Worm (Caenorhabditis elegans): ENCODE results near the gene iff-1.

Gene iff-1

DNA sequence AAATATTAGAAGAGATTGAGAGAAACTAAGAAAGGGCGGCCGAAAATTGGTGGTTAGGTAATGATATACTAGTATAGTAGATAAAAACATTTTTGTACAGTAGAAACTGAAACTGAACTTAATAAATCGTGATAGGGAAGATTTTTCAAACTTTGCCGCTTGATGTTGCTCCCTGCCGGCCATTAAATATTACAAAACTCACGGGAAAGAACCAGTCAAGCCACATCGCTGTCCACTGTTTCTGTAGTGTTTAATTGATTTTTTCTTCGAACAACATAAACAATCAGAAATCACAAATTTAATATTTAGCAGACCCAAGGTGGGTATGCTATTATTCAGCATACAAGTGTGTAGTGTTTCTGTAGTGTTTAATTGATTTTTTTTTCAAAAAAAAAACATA lies 4.1 kb upstream of the iff-1 start, which contains the start of gene T05G5.5 (continued):
- no peak for TF ChIP-seq arid-1 (GFP tag; conservative IDR thresholded peaks at IDR 0.05)
- peak; percentile 41 for TF ChIP-seq mes-2 (tag; optimal IDR thresholded peaks at IDR 0.05; ENCODE audit: poor library complexity, severe bottlenecking)
- TF ChIP-seq set-16 (GFP tag; IDR thresholded peaks at IDR 0.05): no peak
- no peak for TF ChIP-seq fos-1 (tag; optimal IDR thresholded peaks at IDR 0.05)
- TF ChIP-seq snpc-4 (tag; optimal IDR thresholded peaks at IDR 0.05): no peak
- no peak for TF ChIP-seq lin-1 (GFP tag; IDR thresholded peaks at IDR 0.05)
- TF ChIP-seq lin-13 (GFP tag; optimal IDR thresholded peaks at IDR 0.05): no peak
- TF ChIP-seq T26A8.4 (GFP tag; IDR thresholded peaks at IDR 0.05): peak; percentile 70
- TF ChIP-seq ztf-11 (tag; optimal IDR thresholded peaks at IDR 0.05): no peak
- peak; percentile 44 for TF ChIP-seq lin-38 (GFP tag; IDR thresholded peaks at IDR 0.05)
- 0 out of 2 replicates have a peak, but pooled peaks have one; percentile 33 for TF ChIP-seq dmd-8 (GFP tag; IDR thresholded peaks at IDR 0.05)

DNA sequence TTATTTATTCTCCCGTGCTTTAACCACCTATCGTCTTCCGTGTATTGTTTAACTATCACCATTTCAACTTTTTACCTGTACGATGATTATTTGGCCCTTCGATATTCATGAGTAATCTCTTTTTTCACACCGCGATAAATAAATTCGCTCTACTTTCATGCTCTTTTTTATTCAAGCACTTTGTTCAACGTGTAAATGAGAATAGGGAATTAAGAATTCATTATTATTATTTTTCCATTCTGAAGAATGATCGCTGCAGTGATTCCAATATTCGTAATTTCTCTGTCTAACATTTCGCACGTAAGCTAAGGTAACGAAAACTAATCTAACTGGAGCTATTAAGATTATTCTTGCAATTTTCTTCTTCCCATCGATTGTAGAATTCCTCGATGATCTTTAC lies 1.7 kb upstream of the iff-1 start, which contains the start of gene T05G5.4:
Gene T05G5.4 (plus strand): TSS at position 241 of the 400 bp plus-strand sequence.
- TF ChIP-seq php-3 (GFP tag; IDR thresholded peaks at IDR 0.05) (no peak), ctbp-1 (GFP tag; IDR thresholded peaks at IDR 0.05) (0 out of 2 replicates have a peak, but pooled peaks have one; percentile 12), nhr-76 (tag; optimal IDR thresholded peaks at IDR 0.05) (no peak), fkh-10 (GFP tag; optimal IDR thresholded peaks at IDR 0.05) (no peak), unc-130 (GFP tag; optimal IDR thresholded peaks at IDR 0.05) (peak; percentile 36), lin-38 (GFP tag; IDR thresholded peaks at IDR 0.05) (peak; percentile 29), lim-7 (GFP tag; IDR thresholded peaks at IDR 0.05) (0 out of 2 replicates have a peak, but pooled peaks have one; percentile 17), aly-2 (tag; optimal IDR thresholded peaks at IDR 0.05) (peak; percentile 21), lsy-2 (tag; optimal IDR thresholded peaks at IDR 0.05) (no peak), ceh-32 (tag; optimal IDR thresholded peaks at IDR 0.05; ENCODE audit: poor library complexity) (no peak), arid-1 (GFP tag; conservative IDR thresholded peaks at IDR 0.05) (0 out of 2 replicates have a peak, but pooled peaks have one; percentile 11), Y75B8A.6 (GFP tag; IDR thresholded peaks at IDR 0.05) (no peak)

DNA sequence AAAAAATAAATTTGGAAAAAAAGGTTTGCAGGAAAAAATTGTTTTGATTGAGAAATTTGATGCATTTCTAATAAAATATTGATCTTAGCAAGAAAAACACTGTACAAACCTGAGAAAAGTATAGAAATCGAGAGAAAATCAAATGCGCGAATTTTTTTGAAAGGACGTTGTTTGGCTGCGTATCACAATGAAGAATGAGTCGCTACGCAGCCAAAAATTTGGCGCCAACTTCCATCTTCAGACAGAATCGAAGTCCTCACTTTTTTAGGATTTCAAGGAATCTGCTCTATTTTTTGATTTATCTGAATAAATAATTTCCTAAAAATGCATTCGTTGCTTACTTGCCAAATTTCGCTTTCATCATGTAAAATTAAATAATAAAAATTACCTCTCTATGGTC lies 328 bp downstream of the iff-1 start:
- TF ChIP-seq mdt-29 (GFP tag; IDR thresholded peaks at IDR 0.05): no peak
- no peak for TF ChIP-seq zag-1 (tag; optimal IDR thresholded peaks at IDR 0.05)
- TF ChIP-seq ceh-44 (GFP tag; IDR thresholded peaks at IDR 0.05): no peak
- no peak for TF ChIP-seq pha-4 (GFP tag; IDR thresholded peaks at IDR 0.05)
- no peak for TF ChIP-seq pha-4 (tag; optimal IDR thresholded peaks at IDR 0.05)
- 0 out of 2 replicates have a peak, but pooled peaks have one; percentile 34 for TF ChIP-seq Y48G9A.11 (GFP tag; IDR thresholded peaks at IDR 0.05)
- TF ChIP-seq daf-19 (GFP tag; conservative IDR thresholded peaks at IDR 0.05): no peak
- peak; percentile 62 for TF ChIP-seq lin-38 (GFP tag; IDR thresholded peaks at IDR 0.05)
- no peak for TF ChIP-seq mxl-3 (GFP tag; optimal IDR thresholded peaks at IDR 0.05)
- peak; percentile 71 for TF ChIP-seq unc-130 (GFP tag; optimal IDR thresholded peaks at IDR 0.05)
- TF ChIP-seq F49E8.2 (tag; optimal IDR thresholded peaks at IDR 0.05; ENCODE audit: borderline replicate concordance): peak; percentile 35

DNA sequence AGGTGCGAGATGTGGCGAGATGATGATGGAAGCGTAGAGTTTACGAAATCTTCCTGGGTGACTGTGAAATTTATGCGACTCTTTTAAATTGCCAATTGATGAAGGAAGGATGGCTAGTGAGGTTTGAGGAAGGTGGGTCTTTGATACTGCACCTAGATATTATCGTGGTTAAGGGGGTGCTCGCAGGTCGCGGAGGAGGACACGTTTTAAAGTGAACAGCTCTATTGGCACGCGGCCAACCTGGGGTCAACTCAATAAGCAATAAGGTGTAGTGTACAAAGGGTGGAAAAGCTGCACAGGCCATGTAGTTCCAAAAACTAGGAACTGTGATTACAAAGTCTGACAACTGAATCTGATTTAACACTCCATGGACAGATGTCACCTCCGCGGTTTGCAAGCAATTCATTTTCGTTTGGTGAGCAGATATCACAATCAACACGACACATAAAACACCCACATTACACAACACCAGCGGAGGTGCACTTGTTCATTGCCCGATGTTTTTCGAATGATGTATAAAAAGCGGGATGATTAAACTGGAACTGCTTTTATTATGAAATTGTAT lies 1.6 kb downstream of the iff-1 start:
- no peak for TF ChIP-seq skn-1 (tag; optimal IDR thresholded peaks at IDR 0.05)
- TF ChIP-seq arid-1 (GFP tag; conservative IDR thresholded peaks at IDR 0.05): no peak
- TF ChIP-seq egl-43 (GFP tag; IDR thresholded peaks at IDR 0.05): no peak
- TF ChIP-seq Y5F2A.4 (GFP tag; optimal IDR thresholded peaks at IDR 0.05): no peak
- no peak for TF ChIP-seq unc-39 (tag; optimal IDR thresholded peaks at IDR 0.05)
- TF ChIP-seq unc-62 (GFP tag; optimal IDR thresholded peaks at IDR 0.05 in 1 of 2): peak in 1 of 2 experiments; percentile 65
- no peak for TF ChIP-seq unc-62 (tag; optimal IDR thresholded peaks at IDR 0.05)
- TF ChIP-seq duxl-1 (tag; optimal IDR thresholded peaks at IDR 0.05; ENCODE audit: poor library complexity): no peak
- no peak for TF ChIP-seq hlh-30 (tag; optimal IDR thresholded peaks at IDR 0.05; ENCODE audit: insufficient read depth)
- TF ChIP-seq F49E8.2 (tag; optimal IDR thresholded peaks at IDR 0.05; ENCODE audit: borderline replicate concordance): peak; percentile 40
- TF ChIP-seq aha-1 (tag): no peak
- peak; percentile 38; the same call in 1 of the 2 replicates for TF ChIP-seq lin-1 (GFP tag; IDR thresholded peaks at IDR 0.05)
- no peak for TF ChIP-seq zfp-2 (tag; optimal IDR thresholded peaks at IDR 0.05)
- no peak for TF ChIP-seq zip-2 (tag; optimal IDR thresholded peaks at IDR 0.05)
- TF ChIP-seq ceh-44 (GFP tag; IDR thresholded peaks at IDR 0.05): no peak
- TF ChIP-seq gei-8 (GFP tag; optimal IDR thresholded peaks at IDR 0.05): no peak
- 0 out of 4 replicates have a peak, but pooled peaks of 1 of the 2 experiments have one; percentile 28 for TF ChIP-seq madf-5 (GFP tag; IDR thresholded peaks at IDR 0.05)
- TF ChIP-seq lin-29 (GFP tag; IDR thresholded peaks at IDR 0.05): no peak
- TF ChIP-seq dmd-6 (GFP tag; IDR thresholded peaks at IDR 0.05): no peak
- TF ChIP-seq lin-38 (GFP tag; IDR thresholded peaks at IDR 0.05): peak; percentile 49
- no peak for TF ChIP-seq lim-7 (GFP tag; IDR thresholded peaks at IDR 0.05)
- TF ChIP-seq dmd-8 (GFP tag; IDR thresholded peaks at IDR 0.05): no peak
- TF ChIP-seq aly-2 (tag; optimal IDR thresholded peaks at IDR 0.05): no peak
